Worm (Caenorhabditis elegans) whole organism, L1 larva: ENCODE data around the gene Y50D4B.2.

Experiments used
- C16A3.4 ChIP-seq: fragments of 150-350 bp; optimal IDR thresholded peaks from 2 replicates; lab custom pipeline; 2014; ENCODE audit warnings: missing biosample characterization, missing genetic modification characterization
- C34B4.2 ChIP-seq: sonication (generic microtip); optimal IDR thresholded peaks from 2 replicates; lab custom pipeline; 2017; ENCODE audit warnings: mild to moderate bottlenecking, missing genetic modification characterization, missing compliant biosample characterization
- F16B12.6 ChIP-seq: fragments of 150-350 bp; optimal IDR thresholded peaks from 2 replicates; lab custom pipeline; 2014; ENCODE audit warnings: missing biosample characterization, missing genetic modification characterization
- ama-1 ChIP-seq: fragments of 150-350 bp; optimal IDR thresholded peaks from 2 replicates; lab custom pipeline; 2014
- ceh-63 ChIP-seq: fragments of 200-800 bp; sonication (Bioruptor generic); optimal IDR thresholded peaks from 2 replicates; lab custom pipeline; 2018; ENCODE audit warnings: mild to moderate bottlenecking, missing genetic modification characterization, missing compliant biosample characterization
- dsc-1 ChIP-seq: sonication (generic microtip); optimal IDR thresholded peaks from 2 replicates; lab custom pipeline; 2016; ENCODE audit warnings: mild to moderate bottlenecking, missing genetic modification characterization, missing compliant biosample characterization
- efl-1 ChIP-seq, 4 experiments: fragments of 150-350 bp; optimal IDR thresholded peaks in 3 of 4; peaks in 1 of 4; 1 replicate in 1 of 4; 2 replicates in 3 of 4; lab custom pipeline; 2014; ENCODE audit warnings: missing biosample characterization in 2 of 4, missing genetic modification characterization in 2 of 4, missing genetic modification reagents in 2 of 4
- efl-3 ChIP-seq: fragments of 200-800 bp; sonication (Bioruptor generic); optimal IDR thresholded peaks from 2 replicates; lab custom pipeline; 2018; ENCODE audit warnings: mild to moderate bottlenecking, missing genetic modification characterization, missing compliant biosample characterization
- egl-13 ChIP-seq: sonication (generic microtip); optimal IDR thresholded peaks from 2 replicates; lab custom pipeline; 2016; ENCODE audit warnings: missing genotype, missing genetic modification reagents, missing genetic modification characterization, missing compliant biosample characterization
- fkh-10 ChIP-seq: sonication (generic microtip); optimal IDR thresholded peaks from 2 replicates; lab custom pipeline; 2017; ENCODE audit warnings: missing biosample characterization, missing genetic modification reagents, missing genetic modification characterization
- fkh-4 ChIP-seq: sonication (generic microtip); optimal IDR thresholded peaks from 2 replicates; lab custom pipeline; 2016; ENCODE audit warnings: missing compliant biosample characterization, missing genetic modification characterization, borderline replicate concordance
- fkh-8 ChIP-seq: sonication (generic microtip); optimal IDR thresholded peaks from 2 replicates; lab custom pipeline; 2016; ENCODE audit warnings: mild to moderate bottlenecking, missing genetic modification characterization, missing compliant biosample characterization
- grh-1 ChIP-seq: fragments of 200-800 bp; sonication (Bioruptor generic); IDR thresholded peaks from 2 replicates; pipeline ENCODE4 v1.3.6; 2022; ENCODE audit warnings: missing genetic modification reagents, missing genetic modification characterization, missing compliant biosample characterization
- lin-35 ChIP-seq, 2 experiments: fragments of 150-350 bp; optimal IDR thresholded peaks; 2 replicates each; lab custom pipeline; 2014; ENCODE audit warnings: missing biosample characterization in 2 of 2, missing genetic modification characterization in 2 of 2, missing genetic modification reagents in 2 of 2
- mab-9 ChIP-seq: fragments of 200-800 bp; sonication (Bioruptor generic); IDR thresholded peaks from 2 replicates; pipeline ENCODE4 v1.3.6; 2022; ENCODE audit warnings: missing genetic modification reagents, missing genetic modification characterization, missing compliant biosample characterization
- mdl-1 ChIP-seq, 2 experiments: fragments of 150-350 bp; optimal IDR thresholded peaks; 2 replicates each; lab custom pipeline; 2014 to 2017; ENCODE audit warnings: missing biosample characterization in 2 of 2, missing genetic modification characterization in 2 of 2, inconsistent platforms in 1 of 2
- mef-2 ChIP-seq: fragments of 150-350 bp; optimal IDR thresholded peaks from 2 replicates; lab custom pipeline; 2014; ENCODE audit warnings: missing biosample characterization, missing genetic modification characterization
- mep-1 ChIP-seq: fragments of 150-350 bp; optimal IDR thresholded peaks from 2 replicates; lab custom pipeline; 2014; ENCODE audit warnings: missing biosample characterization, missing genetic modification characterization
- nhr-20 ChIP-seq: sonication (generic microtip); optimal IDR thresholded peaks from 2 replicates; lab custom pipeline; 2016; ENCODE audit warnings: mild to moderate bottlenecking, missing genetic modification characterization, missing compliant biosample characterization
- nhr-237 ChIP-seq: fragments of 150-350 bp; optimal IDR thresholded peaks from 2 replicates; lab custom pipeline; 2014; ENCODE audit warnings: missing biosample characterization, missing genetic modification characterization
- nhr-47 ChIP-seq: sonication (generic microtip); optimal IDR thresholded peaks from 2 replicates; lab custom pipeline; 2016; ENCODE audit warnings: mild to moderate bottlenecking, missing genetic modification characterization, moderate library complexity, missing compliant biosample characterization
- nhr-71 ChIP-seq: sonication (generic microtip); optimal IDR thresholded peaks from 2 replicates; lab custom pipeline; 2016; ENCODE audit warnings: mild to moderate bottlenecking, missing genetic modification characterization, moderate library complexity, missing compliant biosample characterization
- nhr-84 ChIP-seq: sonication (generic microtip); optimal IDR thresholded peaks from 2 replicates; lab custom pipeline; 2017; ENCODE audit warnings: missing biosample characterization, missing genetic modification characterization
- nhr-85 ChIP-seq: sonication (generic microtip); peaks from one replicate; lab custom pipeline; 2016; ENCODE audit warnings: missing genetic modification characterization, inconsistent platforms, missing compliant biosample characterization
- pax-3 ChIP-seq: fragments of 200-800 bp; sonication (Bioruptor generic); optimal IDR thresholded peaks from 2 replicates; lab custom pipeline; 2018; ENCODE audit warnings: mild to moderate bottlenecking, missing genetic modification characterization, moderate library complexity, missing compliant biosample characterization
- pqm-1 ChIP-seq: sonication (generic microtip); optimal IDR thresholded peaks from 3 replicates; lab custom pipeline; 2017; ENCODE audit warnings: missing biosample characterization, missing genetic modification characterization
- rnt-1 ChIP-seq: sonication (generic microtip); optimal IDR thresholded peaks from 2 replicates; lab custom pipeline; 2016; ENCODE audit warnings: mild to moderate bottlenecking, missing genetic modification characterization, moderate library complexity, missing compliant biosample characterization
- snpc-4 ChIP-seq: fragments of 150-350 bp; optimal IDR thresholded peaks from 2 replicates; lab custom pipeline; 2014; ENCODE audit warnings: missing biosample characterization, missing genetic modification characterization
- snu-23 ChIP-seq: sonication (generic microtip); optimal IDR thresholded peaks from 2 replicates; lab custom pipeline; 2016; ENCODE audit warnings: missing genetic modification characterization, missing compliant biosample characterization
- swsn-7 ChIP-seq: sonication (generic microtip); optimal IDR thresholded peaks from 2 replicates; lab custom pipeline; 2016; ENCODE audit warnings: missing genetic modification characterization, missing compliant biosample characterization
- tbx-2 ChIP-seq: sonication (generic microtip); optimal IDR thresholded peaks from 2 replicates; lab custom pipeline; 2016; ENCODE audit warnings: missing genetic modification characterization, missing compliant biosample characterization
- unc-30 ChIP-seq: sonication (generic microtip); optimal IDR thresholded peaks from 2 replicates; lab custom pipeline; 2017; ENCODE audit warnings: missing biosample characterization, missing genetic modification characterization
- unc-86 ChIP-seq: sonication (generic microtip); optimal IDR thresholded peaks from 2 replicates; lab custom pipeline; 2016; ENCODE audit warnings: missing genetic modification characterization, missing compliant biosample characterization

Gene Y50D4B.2

ce11 chrV:1092359-1092758 is 8.0 kb upstream of the Y50D4B.2 start, which contains the start of gene Y50D4B.4:
Y50D4B.4 (plus strand) TSS chrV:1092659.
- no peak for TF ChIP-seq nhr-237 (tag; lab: Kevin White, UChicago)
- no peak for TF ChIP-seq swsn-7 (tag; lab: Kevin White, UChicago)
- TF ChIP-seq snpc-4 = no peak

- TF ChIP-seq grh-1 (GFP tag; lab: Robert Waterston, UW) = no peak
- no peak for TF ChIP-seq F16B12.6 (tag; lab: Kevin White, UChicago)
- TF ChIP-seq lin-35 (GFP tag; optimal IDR thresholded peaks at IDR 0.05; lab: Kevin White, UChicago) = no peak
- no peak for TF ChIP-seq ama-1
- TF ChIP-seq nhr-20 (tag; lab: Kevin White, UChicago) = no peak
- TF ChIP-seq C16A3.4 (tag; lab: Kevin White, UChicago) = no peak
- TF ChIP-seq efl-3 (GFP tag; lab: Kevin White, UChicago) = no peak
- TF ChIP-seq nhr-71 = no peak
- no peak for TF ChIP-seq egl-13
- TF ChIP-seq mdl-1 (tag; optimal IDR thresholded peaks at IDR 0.05; lab: Kevin White, UChicago) = no peak
- no peak for TF ChIP-seq mep-1
- TF ChIP-seq pax-3 (tag; lab: Kevin White, UChicago) = no peak
- TF ChIP-seq nhr-237 (tag; lab: Kevin White, UChicago) = no peak
These were observed 2.2 kb downstream of the Y50D4B.2 start for ce11 chrV:1102569-1102968.

- TF ChIP-seq efl-1 (optimal IDR thresholded peaks at IDR 0.05; lab: Kevin White, UChicago) (no peak), efl-1 (GFP tag; optimal IDR thresholded peaks at IDR 0.05 in 1 of 2; lab: Kevin White, UChicago) (peak in 1 of 2 experiments; percentile 38), unc-30 (no peak)
- TF ChIP-seq, all 84 proteins: peak for 1
These were observed 11.8 kb downstream of the Y50D4B.2 start for ce11 chrV:1112180-1112579.

ce11 chrV:1112658-1113057 is 12.3 kb downstream of the Y50D4B.2 start, which contains the start of gene Y50D4B.1:
Y50D4B.1 (plus strand) TSS chrV:1112958.
- no peak for TF ChIP-seq ceh-63 (GFP tag; lab: Kevin White, UChicago)
- TF ChIP-seq rnt-1 (tag; lab: Kevin White, UChicago) = no peak
- no peak for TF ChIP-seq mab-9 (GFP tag; lab: Robert Waterston, UW)
- no peak for TF ChIP-seq C34B4.2

- TF ChIP-seq grh-1 (GFP tag; lab: Robert Waterston, UW) (no peak), nhr-20 (tag; lab: Kevin White, UChicago) (no peak), nhr-47 (tag; lab: Kevin White, UChicago) (peak; percentile 42), lin-35 (GFP tag; optimal IDR thresholded peaks at IDR 0.05; lab: Kevin White, UChicago) (no peak), fkh-8 (tag; lab: Kevin White, UChicago) (peak; percentile 70), mef-2 (no peak), nhr-71 (peak; percentile 54), ceh-63 (GFP tag; lab: Kevin White, UChicago) (no peak), nhr-84 (no peak), pqm-1 (tag; lab: Kevin White, UChicago) (no peak), snu-23 (no peak), dsc-1 (tag; lab: Kevin White, UChicago) (peak; percentile 77), F16B12.6 (tag; lab: Kevin White, UChicago) (no peak), snpc-4 (no peak), nhr-85 (peak; percentile 1), fkh-4 (tag; lab: Kevin White, UChicago) (no peak), tbx-2 (tag; lab: Kevin White, UChicago) (no peak)
These were observed 19.7 kb downstream of the Y50D4B.2 start for ce11 chrV:1120101-1120500.

- TF ChIP-seq nhr-85 (no peak), pqm-1 (tag; lab: Kevin White, UChicago) (no peak), C34B4.2 (no peak), nhr-237 (tag; lab: Kevin White, UChicago) (no peak), unc-86 (tag; lab: Kevin White, UChicago) (no peak), fkh-10 (GFP tag; lab: Kevin White, UChicago) (no peak)
These were observed 31.7 kb downstream of the Y50D4B.2 start, which contains the start of gene W07B8.4 for ce11 chrV:1131880-1132623. W07B8.4 (minus strand) TSS chrV:1131930.
